Fruit fly (Drosophila melanogaster) whole organism, wandering third instar larva: ENCODE results near the gene UbcE2H.
A peak's percentile ranks its signal among the peaks of the same experiment; 100 is the strongest.

ENCODE experiments used
- Abd-B ChIP-seq: fragments of >200 bp; optimal IDR thresholded peaks from 2 replicates; lab custom pipeline; 2017; ENCODE audit warnings: missing biosample characterization, missing genetic modification characterization
- CG32264 ChIP-seq: fragments of 200-800 bp; sonication (Bioruptor generic); optimal IDR thresholded peaks from 2 replicates; lab custom pipeline; 2016; ENCODE audit warnings: missing biosample characterization, missing genetic modification characterization
- CG9705 ChIP-seq: fragments of 200-800 bp; sonication (Bioruptor generic); optimal IDR thresholded peaks from 2 replicates; lab custom pipeline; 2018; ENCODE audit warnings: missing biosample characterization, mild to moderate bottlenecking, missing genetic modification characterization
- CrebA ChIP-seq: fragments of 200-800 bp; sonication (Bioruptor generic); optimal IDR thresholded peaks from 2 replicates; lab custom pipeline; 2016; ENCODE audit warnings: missing biosample characterization, mild to moderate bottlenecking, missing genetic modification characterization, borderline replicate concordance
- Dif ChIP-seq: fragments of 200-275, 200-300 bp; sonication (Bioruptor generic); optimal IDR thresholded peaks from 2 replicates; lab custom pipeline; 2018; ENCODE audit warnings: missing biosample characterization, missing genetic modification characterization; ENCODE audit not compliant: partially characterized antibody
- GATAd ChIP-seq: sonication (Bioruptor generic); optimal IDR thresholded peaks from 2 replicates; lab custom pipeline; 2016; ENCODE audit warnings: missing biosample characterization, missing genetic modification characterization
- HLH106 ChIP-seq: fragments of 200-800 bp; optimal IDR thresholded peaks from 3 replicates; lab custom pipeline; 2019; ENCODE audit warnings: missing biosample characterization, mild to moderate bottlenecking, missing genetic modification characterization, moderate library complexity
- Hnf4 ChIP-seq: fragments of 200-800 bp; sonication (Bioruptor generic); optimal IDR thresholded peaks from 2 replicates; lab custom pipeline; 2016; ENCODE audit warnings: missing biosample characterization, mild to moderate bottlenecking, missing genetic modification characterization
- Hr78 ChIP-seq: fragments of >200 bp; optimal IDR thresholded peaks from 2 replicates; lab custom pipeline; 2017; ENCODE audit warnings: missing biosample characterization, missing genetic modification characterization
- Hr83 ChIP-seq: fragments of 200-300 bp; sonication (Bioruptor generic); optimal IDR thresholded peaks from 2 replicates; lab custom pipeline; 2016; ENCODE audit warnings: missing biosample characterization, mild to moderate bottlenecking, missing genetic modification characterization, moderate library complexity; ENCODE audit not compliant: poor library complexity, severe bottlenecking
- Jra ChIP-seq: sonication (Bioruptor generic); optimal IDR thresholded peaks from 2 replicates; lab custom pipeline; 2016; ENCODE audit warnings: missing biosample characterization, missing genetic modification characterization
- Mio ChIP-seq: sonication (Bioruptor generic); optimal IDR thresholded peaks from 2 replicates; lab custom pipeline; 2016; ENCODE audit warnings: missing biosample characterization, missing genetic modification characterization
- Myc ChIP-seq: fragments of >200 bp; optimal IDR thresholded peaks from 2 replicates; lab custom pipeline; 2017
- N ChIP-seq: fragments of >200 bp; optimal IDR thresholded peaks from 2 replicates; lab custom pipeline; 2018; ENCODE audit warnings: missing biosample characterization, missing external identifiers, missing genetic modification characterization
- Rel ChIP-seq, 2 experiments: fragments of 200-800 bp; sonication (Bioruptor generic) in 1 of 2; optimal IDR thresholded peaks; 2 replicates in 1 of 2; 3 replicates in 1 of 2; lab custom pipeline; 2016 to 2019; ENCODE audit warnings: mild to moderate bottlenecking in 2 of 2, missing biosample characterization in 2 of 2, missing genetic modification characterization in 2 of 2, moderate library complexity in 1 of 2
- Sp1 ChIP-seq: fragments of 200-800 bp; sonication (Bioruptor generic); optimal IDR thresholded peaks from 3 replicates; lab custom pipeline; 2019; ENCODE audit warnings: missing biosample characterization, mild to moderate bottlenecking, missing genetic modification characterization, moderate library complexity
- Vsx2 ChIP-seq: fragments of 200-300, 225-300 bp; sonication (Bioruptor generic); optimal IDR thresholded peaks from 2 replicates; lab custom pipeline; 2018; ENCODE audit warnings: missing biosample characterization, missing genetic modification characterization; ENCODE audit not compliant: partially characterized antibody
- br ChIP-seq: fragments of 200-800 bp; sonication (Bioruptor generic); optimal IDR thresholded peaks from 2 replicates; lab custom pipeline; 2016; ENCODE audit warnings: missing biosample characterization, missing genetic modification characterization
- brk ChIP-seq: fragments of 200-800 bp; sonication (Bioruptor generic); optimal IDR thresholded peaks from 2 replicates; lab custom pipeline; 2016; ENCODE audit warnings: missing biosample characterization, mild to moderate bottlenecking, missing genetic modification characterization
- dl ChIP-seq, 2 experiments: fragments of 175-275, 200-275 bp in 1 of 2; fragments of 200-275 bp in 1 of 2; sonication (Bioruptor generic); optimal IDR thresholded peaks; lab custom pipeline; 2018; ENCODE audit warnings: mild to moderate bottlenecking in 2 of 2, missing biosample characterization in 2 of 2, missing genetic modification characterization in 2 of 2, moderate library complexity in 2 of 2; ENCODE audit not compliant: partially characterized antibody in 2 of 2, insufficient read depth in 1 of 2
- dmrt93B ChIP-seq: fragments of 200-800 bp; sonication (Bioruptor generic); optimal IDR thresholded peaks from 2 replicates; lab custom pipeline; 2018; ENCODE audit warnings: missing biosample characterization, mild to moderate bottlenecking, missing genetic modification characterization
- dsf ChIP-seq: sonication (Bioruptor generic); optimal IDR thresholded peaks from 2 replicates; lab custom pipeline; 2016; ENCODE audit warnings: missing biosample characterization, missing genetic modification characterization, borderline replicate concordance
- ey ChIP-seq: fragments of 200-800 bp; sonication (Bioruptor generic); optimal IDR thresholded peaks from 2 replicates; lab custom pipeline; 2016; ENCODE audit warnings: missing biosample characterization, missing genetic modification characterization
- foxo ChIP-seq, 2 experiments: fragments of 200-800 bp; sonication (Bioruptor generic); optimal IDR thresholded peaks; 2 replicates in 1 of 2; 3 replicates in 1 of 2; lab custom pipeline; 2016 to 2017; ENCODE audit warnings: missing biosample characterization in 2 of 2, missing genetic modification characterization in 2 of 2
- fru ChIP-seq: fragments of 200-800 bp; sonication (Bioruptor generic); optimal IDR thresholded peaks from 3 replicates; lab custom pipeline; 2016; ENCODE audit warnings: missing biosample characterization, mild to moderate bottlenecking, missing genetic modification characterization
- h ChIP-seq: fragments of 200-800 bp; sonication (Bioruptor generic); optimal IDR thresholded peaks from 3 replicates; lab custom pipeline; 2016; ENCODE audit warnings: missing biosample characterization, mild to moderate bottlenecking, missing genetic modification characterization
- jim ChIP-seq: fragments of 175-275, 200-325 bp; sonication (Bioruptor generic); optimal IDR thresholded peaks from 2 replicates; lab custom pipeline; 2016; ENCODE audit warnings: missing biosample characterization, mild to moderate bottlenecking, missing genetic modification characterization
- lola ChIP-seq: fragments of >200 bp; optimal IDR thresholded peaks from 2 replicates; lab custom pipeline; 2017; ENCODE audit warnings: missing biosample characterization, missing genetic modification characterization
- rgr ChIP-seq: fragments of 200-800 bp; sonication (Bioruptor generic); optimal IDR thresholded peaks from 3 replicates; lab custom pipeline; 2016; ENCODE audit warnings: missing biosample characterization, mild to moderate bottlenecking, missing genetic modification characterization
- sage ChIP-seq: fragments of 200-800 bp; sonication (Bioruptor generic); optimal IDR thresholded peaks from 2 replicates; lab custom pipeline; 2016; ENCODE audit warnings: missing biosample characterization, mild to moderate bottlenecking, missing genetic modification characterization
- sv ChIP-seq: fragments of 200-800 bp; sonication (Bioruptor generic); optimal IDR thresholded peaks from 3 replicates; lab custom pipeline; 2016; ENCODE audit warnings: missing biosample characterization, missing genetic modification characterization
- tai ChIP-seq: sonication (Bioruptor generic); optimal IDR thresholded peaks from 2 replicates; lab custom pipeline; 2016; ENCODE audit warnings: missing biosample characterization, missing genetic modification characterization

Gene UbcE2H

dm6 chrX:8062180-8062480, 31.7 kb downstream of the UbcE2H start:
- TF ChIP-seq rgr (GFP tag; lab: Kevin White, UChicago), result no peak
- TF ChIP-seq foxo (GFP tag; optimal IDR thresholded peaks at IDR 0.05; lab: Kevin White, UChicago), result peak in 1 of 2 experiments; percentile 8

- TF ChIP-seq dsf (peak; percentile 18), dmrt93B (GFP tag; lab: Kevin White, UChicago) (peak; percentile 34), tai (peak; percentile 91), br (GFP tag; lab: Kevin White, UChicago) (peak; percentile 60), Dif (GFP tag; lab: Kevin White, UChicago) (peak; percentile 4), Sp1 (GFP tag; lab: Kevin White, UChicago) (peak; percentile 50), Hr83 (GFP tag; lab: Kevin White, UChicago) (peak; percentile 90), lola (no peak), sv (GFP tag; lab: Kevin White, UChicago) (peak; percentile 16), Rel (GFP tag; optimal IDR thresholded peaks at IDR 0.05; lab: Kevin White, UChicago) (no peak), Rel (tag; optimal IDR thresholded peaks at IDR 0.05; lab: Kevin White, UChicago) (peak; percentile 70), CG9705 (GFP tag; lab: Kevin White, UChicago) (peak; percentile 39), GATAd (GFP tag; lab: Kevin White, UChicago) (no peak), Hnf4 (GFP tag; lab: Kevin White, UChicago) (peak; percentile 85), jim (GFP tag; lab: Kevin White, UChicago) (no peak), Jra (GFP tag; lab: Kevin White, UChicago) (peak; percentile 66), CG32264 (GFP tag; lab: Kevin White, UChicago) (no peak), fru (GFP tag; lab: Kevin White, UChicago) (peak; percentile 55), brk (GFP tag; lab: Kevin White, UChicago) (peak; percentile 38), Myc (lab: Kevin White, UChicago) (peak; percentile 11), foxo (GFP tag; optimal IDR thresholded peaks at IDR 0.05; lab: Kevin White, UChicago) (peak in 1 of 2 experiments; percentile 67), ey (no peak), h (GFP tag; lab: Kevin White, UChicago) (peak; percentile 39), rgr (GFP tag; lab: Kevin White, UChicago) (peak; percentile 67), Mio (GFP tag; lab: Kevin White, UChicago) (no peak), HLH106 (tag; lab: Kevin White, UChicago) (peak; percentile 26)
Observed at dm6 chrX:8061392-8062179, 32.3 kb downstream of the UbcE2H start, which contains the start of gene mys. TSS of gene mys (plus strand) at chrX:8061645.

- peak; percentile 23 for TF ChIP-seq sage (GFP tag; lab: Kevin White, UChicago)
- peak; percentile 34 for TF ChIP-seq Sp1 (GFP tag; lab: Kevin White, UChicago)
- TF ChIP-seq Hr78 (GFP tag; lab: Kevin White, UChicago), result peak; percentile 65
- TF ChIP-seq Abd-B (GFP tag; lab: Kevin White, UChicago), result peak; percentile 50
- peak; percentile 50 for TF ChIP-seq CrebA (GFP tag; lab: Kevin White, UChicago)
- TF ChIP-seq dmrt93B (GFP tag; lab: Kevin White, UChicago), result no peak
- no peak for TF ChIP-seq GATAd (GFP tag; lab: Kevin White, UChicago)
- TF ChIP-seq dl (GFP tag; optimal IDR thresholded peaks at IDR 0.05; lab: Kevin White, UChicago; ENCODE audit: insufficient read depth in 1 of 2, partially characterized antibody in 2 of 2), result peak; percentile 91 to 92
- peak; percentile 84 for TF ChIP-seq Vsx2 (GFP tag; lab: Kevin White, UChicago)
- TF ChIP-seq Mio (GFP tag; lab: Kevin White, UChicago), result no peak
- no peak for TF ChIP-seq dsf
- peak; percentile 93 for TF ChIP-seq Dif (GFP tag; lab: Kevin White, UChicago)
- TF ChIP-seq fru (GFP tag; lab: Kevin White, UChicago), result peak; percentile 33
- TF ChIP-seq N (GFP tag; lab: Kevin White, UChicago), result peak; percentile 99
- no peak for TF ChIP-seq Rel (GFP tag; optimal IDR thresholded peaks at IDR 0.05; lab: Kevin White, UChicago)
- TF ChIP-seq Rel (tag; optimal IDR thresholded peaks at IDR 0.05; lab: Kevin White, UChicago), result no peak
- peak; percentile 29 for TF ChIP-seq Hr83 (GFP tag; lab: Kevin White, UChicago)
- peak; percentile 91 for TF ChIP-seq h (GFP tag; lab: Kevin White, UChicago)
Observed at dm6 chrX:8060921-8061270, 33.0 kb downstream of the UbcE2H start.
